Fruit fly (Drosophila melanogaster) whole organism, embryonic: ENCODE results near the gene CG7879.

Source experiments
- Antp ChIP-seq: fragments of 200-800 bp; sonication (Bioruptor generic); optimal IDR thresholded peaks from 3 replicates; lab custom pipeline; 2016; ENCODE audit warnings: missing biosample characterization, missing genetic modification characterization
- Atf-2 ChIP-seq: fragments of 200-800 bp; sonication (Bioruptor generic); optimal IDR thresholded peaks from 2 replicates; lab custom pipeline; 2016; ENCODE audit warnings: missing biosample characterization, missing genetic modification characterization
- Bdp1 ChIP-seq: fragments of 200-800 bp; sonication (Bioruptor generic); optimal IDR thresholded peaks from 3 replicates; lab custom pipeline; 2016; ENCODE audit warnings: missing biosample characterization, missing genetic modification characterization
- CG10654 ChIP-seq: fragments of 200-800 bp; sonication (Bioruptor generic); optimal IDR thresholded peaks from 2 replicates; lab custom pipeline; 2016; ENCODE audit warnings: missing biosample characterization, missing genetic modification characterization
- CG12219 ChIP-seq: fragments of 200-800 bp; sonication (Bioruptor generic); optimal IDR thresholded peaks from 3 replicates; lab custom pipeline; 2018; ENCODE audit warnings: missing biosample characterization, mild to moderate bottlenecking, missing genetic modification characterization
- CG15479 ChIP-seq: fragments of 200-800 bp; sonication (Bioruptor generic); optimal IDR thresholded peaks from 3 replicates; lab custom pipeline; 2019; ENCODE audit warnings: missing biosample characterization, mild to moderate bottlenecking, missing genetic modification characterization, moderate library complexity
- CG16779 ChIP-seq: fragments of 200-800 bp; sonication (Bioruptor generic); IDR thresholded peaks from 2 replicates; pipeline ENCODE4 v1.3.6; 2022; ENCODE audit warnings: missing biosample characterization, missing genetic modification characterization
- CG17328 ChIP-seq: fragments of 200-800 bp; sonication (Bioruptor generic); IDR thresholded peaks from 2 replicates; pipeline ENCODE4 v1.3.6; 2022; ENCODE audit warnings: missing biosample characterization, missing genetic modification characterization
- CG17568 ChIP-seq: fragments of 200-800 bp; sonication (Bioruptor generic); optimal IDR thresholded peaks from 2 replicates; lab custom pipeline; 2018; ENCODE audit warnings: missing biosample characterization, mild to moderate bottlenecking, missing genetic modification characterization, moderate library complexity
- CG17612 ChIP-seq: fragments of 200-800 bp; sonication (Bioruptor generic); IDR thresholded peaks from 2 replicates; pipeline ENCODE4 v1.3.6; 2022; ENCODE audit warnings: missing biosample characterization, missing genetic modification characterization
- CG18619 ChIP-seq: fragments of 200-800 bp; sonication (Bioruptor generic); optimal IDR thresholded peaks from 3 replicates; lab custom pipeline; 2017; ENCODE audit warnings: missing biosample characterization, mild to moderate bottlenecking, missing genetic modification characterization
- CG30020 ChIP-seq: fragments of 200-800 bp; optimal IDR thresholded peaks from 2 replicates; lab custom pipeline; 2019; ENCODE audit warnings: missing biosample characterization, mild to moderate bottlenecking, missing genetic modification characterization, moderate library complexity
- CG30431 ChIP-seq: fragments of 200-800 bp; sonication (Bioruptor generic); optimal IDR thresholded peaks from 2 replicates; lab custom pipeline; 2017; ENCODE audit warnings: missing biosample characterization, missing genetic modification characterization
- CG32772 ChIP-seq: fragments of 200-800 bp; sonication (Bioruptor generic); IDR thresholded peaks from 2 replicates; pipeline ENCODE4 v1.3.6; 2022; ENCODE audit warnings: missing biosample characterization, missing genetic modification characterization
- CG3847 ChIP-seq: fragments of 200-800 bp; sonication (Bioruptor generic); IDR thresholded peaks from 2 replicates; pipeline ENCODE4 v1.3.6; 2022; ENCODE audit warnings: missing biosample characterization, missing genetic modification characterization
- CG5245 ChIP-seq: fragments of 200-800 bp; sonication (Bioruptor generic); optimal IDR thresholded peaks from 3 replicates; lab custom pipeline; 2016; ENCODE audit warnings: missing biosample characterization, missing genetic modification characterization
- CG7357 ChIP-seq: fragments of 200-800 bp; sonication (Bioruptor generic); IDR thresholded peaks from 3 replicates; pipeline ENCODE4 v1.3.6; 2022; ENCODE audit warnings: missing biosample characterization, missing genetic modification characterization
- CG7839 ChIP-seq: fragments of 200-800 bp; sonication (Bioruptor generic); optimal IDR thresholded peaks from 3 replicates; lab custom pipeline; 2018; ENCODE audit warnings: missing biosample characterization, mild to moderate bottlenecking, missing genetic modification characterization, moderate library complexity
- CG8388 ChIP-seq: fragments of 200-800 bp; sonication (Bioruptor generic); optimal IDR thresholded peaks from 2 replicates; lab custom pipeline; 2019; ENCODE audit warnings: missing biosample characterization, mild to moderate bottlenecking, missing genetic modification characterization, moderate library complexity
- CG8944 ChIP-seq: fragments of 200-800 bp; sonication (Bioruptor generic); optimal IDR thresholded peaks from 3 replicates; lab custom pipeline; 2016; ENCODE audit warnings: missing biosample characterization, missing genetic modification characterization
- CG9437 ChIP-seq: fragments of 200-800 bp; sonication (Bioruptor generic); optimal IDR thresholded peaks from 2 replicates; lab custom pipeline; 2018; ENCODE audit warnings: missing biosample characterization, mild to moderate bottlenecking, missing genetic modification characterization
- CG9609 ChIP-seq: fragments of 200-800 bp; sonication (Bioruptor generic); optimal IDR thresholded peaks from 3 replicates; lab custom pipeline; 2016; ENCODE audit warnings: missing biosample characterization, missing genetic modification characterization
- D ChIP-seq, 2 experiments: fragments of 200-800 bp in 1 of 2; fragments of >200 bp in 1 of 2; sonication (Bioruptor generic) in 1 of 2; optimal IDR thresholded peaks; 2 replicates in 1 of 2; 3 replicates in 1 of 2; lab custom pipeline; 2017; ENCODE audit warnings: mild to moderate bottlenecking in 1 of 2, missing biosample characterization in 1 of 2, missing genetic modification characterization in 1 of 2, missing genetic modification reagents in 1 of 2
- Doc2 ChIP-seq: fragments of 200-800 bp; sonication (Bioruptor generic); IDR thresholded peaks from 2 replicates; pipeline ENCODE4 v1.3.6; 2022; ENCODE audit warnings: missing biosample characterization, missing genetic modification characterization
- E2f2 ChIP-seq: fragments of 200-800 bp; sonication (Bioruptor generic); IDR thresholded peaks from 2 replicates; pipeline ENCODE4 v1.3.6; 2022; ENCODE audit warnings: missing biosample characterization, missing genetic modification characterization
- Eip74EF ChIP-seq, 2 experiments: fragments of 200-800 bp in 1 of 2; fragments of >200 bp in 1 of 2; sonication (Bioruptor generic) in 1 of 2; optimal IDR thresholded peaks; 2 replicates each; lab custom pipeline; 2017 to 2019; ENCODE audit warnings: missing biosample characterization in 2 of 2, missing genetic modification characterization in 2 of 2, mild to moderate bottlenecking in 1 of 2, moderate library complexity in 1 of 2
- H15 ChIP-seq: fragments of 200-800 bp; sonication (Bioruptor generic); IDR thresholded peaks from 3 replicates; pipeline ENCODE4 v1.3.6; 2022; ENCODE audit warnings: missing biosample characterization, missing genetic modification characterization
- HLH4C ChIP-seq: fragments of 200-800 bp; sonication (Bioruptor generic); IDR thresholded peaks from 3 replicates; pipeline ENCODE4 v1.3.6; 2022; ENCODE audit warnings: missing biosample characterization, missing genetic modification characterization; ENCODE audit not compliant: partially characterized antibody
- NfI ChIP-seq: fragments of 200-800 bp; sonication (Bioruptor generic); optimal IDR thresholded peaks from 3 replicates; lab custom pipeline; 2018; ENCODE audit warnings: missing biosample characterization, mild to moderate bottlenecking, missing genetic modification characterization, moderate library complexity
- Optix ChIP-seq: fragments of 200-800 bp; sonication (Bioruptor generic); IDR thresholded peaks from 3 replicates; pipeline ENCODE4 v1.3.6; 2022; ENCODE audit warnings: missing biosample characterization, missing genetic modification characterization
- Spps ChIP-seq: fragments of 200-800 bp; sonication (Bioruptor generic); optimal IDR thresholded peaks from 2 replicates; lab custom pipeline; 2018; ENCODE audit warnings: missing biosample characterization, mild to moderate bottlenecking, missing genetic modification characterization
- Stat92E ChIP-seq, 3 experiments: fragments of >200 bp in 2 of 3; fragments of 200-800 bp in 1 of 3; sonication (Bioruptor generic) in 1 of 3; optimal IDR thresholded peaks; 2 replicates each; lab custom pipeline; 2017 to 2019; ENCODE audit warnings: missing biosample characterization in 3 of 3, missing genetic modification characterization in 3 of 3, mild to moderate bottlenecking in 1 of 3, moderate library complexity in 1 of 3
- Xrp1 ChIP-seq: fragments of 200-800 bp; sonication (Bioruptor generic); IDR thresholded peaks from 2 replicates; pipeline ENCODE4 v1.3.6; 2022; ENCODE audit warnings: missing biosample characterization, missing genetic modification characterization
- ac ChIP-seq: fragments of 200-800 bp; sonication (Bioruptor generic); optimal IDR thresholded peaks from 3 replicates; lab custom pipeline; 2017; ENCODE audit warnings: missing biosample characterization, mild to moderate bottlenecking, missing genetic modification characterization
- aop ChIP-seq: fragments of 200-800 bp; sonication (Bioruptor generic); IDR thresholded peaks from 2 replicates; pipeline ENCODE4 v1.3.6; 2022; ENCODE audit warnings: missing biosample characterization, missing genetic modification characterization
- ase ChIP-seq: fragments of 200-800 bp; sonication (Bioruptor generic); IDR thresholded peaks from 3 replicates; pipeline ENCODE4 v1.3.6; 2022; ENCODE audit warnings: missing biosample characterization, missing genetic modification characterization
- bab2 ChIP-seq: fragments of 200-800 bp; sonication (Bioruptor generic); optimal IDR thresholded peaks from 2 replicates; lab custom pipeline; 2016; ENCODE audit warnings: missing biosample characterization, missing genetic modification characterization
- bsh ChIP-seq, 2 experiments: fragments of 200-800 bp; sonication (Bioruptor generic); optimal IDR thresholded peaks; 2 replicates each; lab custom pipeline; 2017 to 2018; ENCODE audit warnings: mild to moderate bottlenecking in 2 of 2, missing biosample characterization in 2 of 2, missing genetic modification characterization in 2 of 2, moderate library complexity in 1 of 2
- chif ChIP-seq, 2 experiments: fragments of 200-800 bp; sonication (Bioruptor generic); optimal IDR thresholded peaks; 3 replicates each; lab custom pipeline; 2016; ENCODE audit warnings: missing biosample characterization in 2 of 2, missing genetic modification characterization in 2 of 2
- crp ChIP-seq, 2 experiments: fragments of 200-800 bp; sonication (Bioruptor generic); optimal IDR thresholded peaks; 2 replicates in 1 of 2; 3 replicates in 1 of 2; lab custom pipeline; 2017; ENCODE audit warnings: missing biosample characterization in 2 of 2, missing genetic modification characterization in 2 of 2, mild to moderate bottlenecking in 1 of 2, moderate library complexity in 1 of 2
- dmrt11E ChIP-seq: fragments of 200-800 bp; sonication (Bioruptor generic); optimal IDR thresholded peaks from 3 replicates; lab custom pipeline; 2018; ENCODE audit warnings: missing biosample characterization, mild to moderate bottlenecking, missing genetic modification characterization, moderate library complexity
- ewg ChIP-seq: fragments of 200-800 bp; sonication (Bioruptor generic); optimal IDR thresholded peaks from 3 replicates; lab custom pipeline; 2017; ENCODE audit warnings: mild to moderate bottlenecking, missing biosample characterization, missing genetic modification reagents, missing genetic modification characterization
- grn ChIP-seq: fragments of 200-800 bp; sonication (Bioruptor generic); optimal IDR thresholded peaks from 3 replicates; lab custom pipeline; 2017; ENCODE audit warnings: missing biosample characterization, missing genetic modification characterization
- nmo ChIP-seq: fragments of 200-800 bp; sonication (Bioruptor generic); optimal IDR thresholded peaks from 2 replicates; lab custom pipeline; 2018; ENCODE audit warnings: missing biosample characterization, mild to moderate bottlenecking, missing genetic modification characterization, moderate library complexity
- sima ChIP-seq: fragments of 200-800 bp; sonication (Bioruptor generic); optimal IDR thresholded peaks from 2 replicates; lab custom pipeline; 2016; ENCODE audit warnings: missing biosample characterization, missing genetic modification characterization
- sisA ChIP-seq: fragments of 200-800 bp; sonication (Bioruptor generic); IDR thresholded peaks from 2 replicates; pipeline ENCODE4 v1.3.6; 2022; ENCODE audit warnings: missing biosample characterization, missing genetic modification characterization
- so ChIP-seq: fragments of 200-800 bp; sonication (Bioruptor generic); IDR thresholded peaks from 3 replicates; pipeline ENCODE4 v1.3.6; 2022; ENCODE audit warnings: missing biosample characterization, missing genetic modification characterization
- sug ChIP-seq: fragments of 200-800 bp; optimal IDR thresholded peaks from 2 replicates; lab custom pipeline; 2019; ENCODE audit warnings: missing biosample characterization, mild to moderate bottlenecking, missing genetic modification characterization, moderate library complexity
- tap ChIP-seq: fragments of 200-800 bp; optimal IDR thresholded peaks from 3 replicates; lab custom pipeline; 2019; ENCODE audit warnings: missing biosample characterization, mild to moderate bottlenecking, missing genetic modification characterization, moderate library complexity
- tin ChIP-seq: fragments of 200-800 bp; sonication (Bioruptor generic); optimal IDR thresholded peaks from 3 replicates; lab custom pipeline; 2016; ENCODE audit warnings: missing biosample characterization, missing genetic modification characterization
- yki ChIP-seq: fragments of >200 bp; optimal IDR thresholded peaks from 3 replicates; lab custom pipeline; 2018

CG7879 gene

DNA sequence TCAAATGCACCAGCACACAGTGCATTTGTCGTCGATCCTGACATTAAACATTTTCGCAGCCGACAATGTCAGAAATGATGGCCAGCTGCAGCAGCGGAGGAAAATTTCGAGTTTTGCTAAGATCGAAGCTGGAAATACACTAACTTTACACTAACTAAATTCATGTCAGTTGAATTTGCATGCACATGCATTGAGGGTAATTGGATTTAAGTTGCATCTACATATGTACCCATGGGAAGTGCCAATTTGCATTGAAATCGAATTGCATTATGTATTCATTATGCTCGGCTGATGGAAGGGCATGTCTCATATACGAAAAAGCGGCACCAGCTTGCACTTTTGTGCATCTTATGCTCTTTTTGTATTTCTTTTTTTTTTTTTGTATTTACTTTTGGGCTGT is 16.4 kb upstream of the CG7879 start (continued):
- no peak for TF ChIP-seq D (optimal IDR thresholded peaks at IDR 0.05; lab: Kevin White, UChicago)
- no peak for TF ChIP-seq D (GFP tag; optimal IDR thresholded peaks at IDR 0.05; lab: Kevin White, UChicago)
- no peak for TF ChIP-seq Atf-2
- TF ChIP-seq sug (tag; lab: Kevin White, UChicago), result no peak
- TF ChIP-seq E2f2 (GFP tag; lab: Robert Waterston, UW), result no peak
- no peak for TF ChIP-seq CG15479 (GFP tag; lab: Kevin White, UChicago)
- TF ChIP-seq Stat92E (GFP tag; optimal IDR thresholded peaks at IDR 0.05; lab: Kevin White, UChicago), result no peak
- TF ChIP-seq sima (GFP tag; lab: Kevin White, UChicago), result no peak
- no peak for TF ChIP-seq CG9609 (GFP tag; lab: Kevin White, UChicago)
- TF ChIP-seq CG10654, result no peak
- no peak for TF ChIP-seq CG30431
- no peak for TF ChIP-seq CG12219 (GFP tag; lab: Kevin White, UChicago)
- no peak for TF ChIP-seq CG8388 (GFP tag; lab: Kevin White, UChicago)
- no peak for TF ChIP-seq CG30020 (tag; lab: Kevin White, UChicago)
- TF ChIP-seq CG17612 (GFP tag; lab: Robert Waterston, UW), result no peak
- no peak for TF ChIP-seq Doc2
- TF ChIP-seq yki (lab: Kevin White, UChicago), result no peak
- no peak for TF ChIP-seq chif (GFP tag; optimal IDR thresholded peaks at IDR 0.05; lab: Kevin White, UChicago)
- TF ChIP-seq CG9437 (GFP tag; lab: Kevin White, UChicago), result no peak
- peak; percentile 27 for TF ChIP-seq CG7839
- TF ChIP-seq CG18619 (GFP tag; lab: Kevin White, UChicago), result no peak
- no peak for TF ChIP-seq ac
- peak; percentile 45; the same call in 1 of the 2 replicates for TF ChIP-seq Xrp1
- TF ChIP-seq crp (GFP tag; optimal IDR thresholded peaks at IDR 0.05; lab: Kevin White, UChicago), result no peak
- TF ChIP-seq bab2 (GFP tag; lab: Kevin White, UChicago), result peak; percentile 16
- no peak for TF ChIP-seq dmrt11E (tag; lab: Kevin White, UChicago)
- TF ChIP-seq H15 (GFP tag; lab: Robert Waterston, UW), result peak; percentile 42; the same call in 1 of the 3 replicates
- no peak for TF ChIP-seq aop (GFP tag; lab: Robert Waterston, UW)
- TF ChIP-seq sisA (GFP tag; lab: Robert Waterston, UW), result peak; percentile 39; the same call in 1 of the 2 replicates
- TF ChIP-seq Antp (GFP tag; lab: Kevin White, UChicago), result no peak
- peak; percentile 18 for TF ChIP-seq CG5245 (GFP tag; lab: Kevin White, UChicago)
- TF ChIP-seq tap, result peak; percentile 47
- TF ChIP-seq Optix, result 0 out of 3 replicates have a peak, but pooled peaks have one; percentile 29
- TF ChIP-seq Spps (tag; lab: Kevin White, UChicago), result no peak
- TF ChIP-seq CG8944 (GFP tag; lab: Kevin White, UChicago), result no peak
- peak in 1 of 2 experiments; percentile 44 for TF ChIP-seq bsh (GFP tag; optimal IDR thresholded peaks at IDR 0.05; lab: Kevin White, UChicago)
- TF ChIP-seq HLH4C (GFP tag; lab: Robert Waterston, UW), result no peak
- TF ChIP-seq NfI, result no peak
- TF ChIP-seq grn, result no peak
- no peak for TF ChIP-seq ewg
- peak; percentile 2 for TF ChIP-seq nmo (GFP tag; lab: Kevin White, UChicago)
- no peak for TF ChIP-seq Bdp1 (GFP tag; lab: Kevin White, UChicago)
- TF ChIP-seq tin, result no peak
- TF ChIP-seq CG17568 (GFP tag; lab: Kevin White, UChicago), result no peak
- peak; percentile 33; the same call in 1 of the 2 replicates for TF ChIP-seq CG17328 (GFP tag; lab: Robert Waterston, UW)
- no peak for TF ChIP-seq CG3847 (GFP tag; lab: Robert Waterston, UW)
- no peak for TF ChIP-seq Eip74EF (GFP tag; optimal IDR thresholded peaks at IDR 0.05; lab: Kevin White, UChicago)
- TF ChIP-seq CG32772 (GFP tag; lab: Robert Waterston, UW), result no peak
- TF ChIP-seq ase (GFP tag; lab: Robert Waterston, UW), result 0 out of 3 replicates have a peak, but pooled peaks have one; percentile 15
- no peak for TF ChIP-seq so (GFP tag; lab: Robert Waterston, UW)
- TF ChIP-seq CG7357, result peak; percentile 38; the same call in 1 of the 3 replicates
- no peak for TF ChIP-seq CG16779 (GFP tag; lab: Robert Waterston, UW)
